Fruit fly (Drosophila melanogaster): Measurements from ENCODE around the gene CG12691.
A peak's percentile ranks its signal among the peaks of the same experiment; 100 is the strongest.

The CG12691 gene

dm6 chrX:4252690-4253089, 13.2 kb upstream of the CG12691 start, which contains the start of gene CG15576 (continued):
- TF ChIP-seq dsx (GFP tag; optimal IDR thresholded peaks at IDR 0.05; ENCODE audit: poor library complexity, severe bottlenecking), result no peak

dm6 chrX:4262661-4263060, 3.2 kb upstream of the CG12691 start:
- TF ChIP-seq CG8119 (GFP tag; IDR thresholded peaks at IDR 0.05) (no peak), Eip78C (GFP tag) (peak; percentile 68), Sox102F (GFP tag; optimal IDR thresholded peaks at IDR 0.05) (peak; percentile 20), CG11902 (GFP tag; optimal IDR thresholded peaks at IDR 0.05) (peak; percentile 0), CG11762 (GFP tag; optimal IDR thresholded peaks at IDR 0.05; ENCODE audit: insufficient read depth) (no peak), CG6792 (GFP tag; optimal IDR thresholded peaks at IDR 0.05) (peak; percentile 34), svp (GFP tag) (peak; percentile 66), Smox (GFP tag; optimal IDR thresholded peaks at IDR 0.05) (peak; percentile 36), CG9139 (GFP tag; optimal IDR thresholded peaks at IDR 0.05) (no peak), fkh (GFP tag; optimal IDR thresholded peaks at IDR 0.05) (no peak), CG4318 (GFP tag; optimal IDR thresholded peaks at IDR 0.05) (peak; percentile 46), CG31627 (GFP tag; optimal IDR thresholded peaks at IDR 0.05) (peak; percentile 47), CG32006 (GFP tag; optimal IDR thresholded peaks at IDR 0.05) (peak; percentile 56), Gug (GFP tag; IDR thresholded peaks at IDR 0.05) (0 out of 2 replicates have a peak, but pooled peaks have one; percentile 24), Ets96B (tag; optimal IDR thresholded peaks at IDR 0.05) (peak; percentile 42), Eip75B (GFP tag; optimal IDR thresholded peaks at IDR 0.05) (peak; percentile 22), net (GFP tag; optimal IDR thresholded peaks at IDR 0.05) (peak; percentile 17), CG11294 (GFP tag; IDR thresholded peaks at IDR 0.05) (no peak), eg (GFP tag; IDR thresholded peaks at IDR 0.05) (peak; percentile 62; the same call in 2 of the 3 replicates), CG8319 (GFP tag; optimal IDR thresholded peaks at IDR 0.05) (no peak), dsx (GFP tag; optimal IDR thresholded peaks at IDR 0.05; ENCODE audit: poor library complexity, severe bottlenecking) (peak; percentile 55), CG34406 (GFP tag; optimal IDR thresholded peaks at IDR 0.05) (peak; percentile 8), lz (GFP tag; optimal IDR thresholded peaks at IDR 0.05) (peak; percentile 45), CG1621 (tag; optimal IDR thresholded peaks at IDR 0.05) (peak; percentile 39), cyc (GFP tag; optimal IDR thresholded peaks at IDR 0.05) (peak; percentile 47), Met (GFP tag; optimal IDR thresholded peaks at IDR 0.05) (peak; percentile 26), pdm3 (GFP tag; optimal IDR thresholded peaks at IDR 0.05) (peak; percentile 38), Hr38 (GFP tag; optimal IDR thresholded peaks at IDR 0.05) (no peak), CG6276 (GFP tag; optimal IDR thresholded peaks at IDR 0.05) (no peak), fd85E (GFP tag; optimal IDR thresholded peaks at IDR 0.05) (no peak), dac (GFP tag; optimal IDR thresholded peaks at IDR 0.05) (no peak), CG10631 (GFP tag; optimal IDR thresholded peaks at IDR 0.05) (peak; percentile 30), salr (GFP tag; optimal IDR thresholded peaks at IDR 0.05) (no peak), CG6808 (GFP tag; optimal IDR thresholded peaks at IDR 0.05) (peak; percentile 34), ss (GFP tag; optimal IDR thresholded peaks at IDR 0.05) (peak; percentile 31 to 76), topi (GFP tag; optimal IDR thresholded peaks at IDR 0.05) (peak; percentile 36), CG6163 (GFP tag; IDR thresholded peaks at IDR 0.05) (peak; percentile 60), achi (GFP tag; optimal IDR thresholded peaks at IDR 0.05) (peak; percentile 0), acj6 (GFP tag; optimal IDR thresholded peaks at IDR 0.05) (peak; percentile 27), CG3919 (GFP tag; optimal IDR thresholded peaks at IDR 0.05) (peak; percentile 52), Sox14 (GFP tag; optimal IDR thresholded peaks at IDR 0.05) (peak; percentile 10), fd59A (GFP tag; optimal IDR thresholded peaks at IDR 0.05) (no peak), esn (GFP tag; optimal IDR thresholded peaks at IDR 0.05) (peak; percentile 36), CG10669 (GFP tag; optimal IDR thresholded peaks at IDR 0.05) (peak; percentile 43), Hr39 (GFP tag; optimal IDR thresholded peaks at IDR 0.05) (peak; percentile 55), Lpt (GFP tag; optimal IDR thresholded peaks at IDR 0.05) (no peak), CG16779 (tag; optimal IDR thresholded peaks at IDR 0.05) (no peak), OdsH (GFP tag; optimal IDR thresholded peaks at IDR 0.05) (peak; percentile 34), Blimp-1 (GFP tag; optimal IDR thresholded peaks at IDR 0.05) (no peak), Hr4 (GFP tag; optimal IDR thresholded peaks at IDR 0.05) (peak; percentile 45)
